Fruit fly (Drosophila melanogaster) whole organism, embryonic: ENCODE measurements around the gene CG7149.

Experiments
- CG10147 ChIP-seq: fragments of 200-800 bp; sonication (Bioruptor generic); optimal IDR thresholded peaks from 2 replicates; lab custom pipeline; 2019; ENCODE audit warnings: missing biosample characterization, mild to moderate bottlenecking, missing genetic modification characterization, moderate library complexity
- CG11093 ChIP-seq: fragments of 200-800 bp; sonication (Bioruptor generic); IDR thresholded peaks from 3 replicates; pipeline ENCODE4 v1.3.6; 2022; ENCODE audit warnings: missing biosample characterization, missing genetic modification characterization
- CG12071 ChIP-seq: fragments of 200-800 bp; sonication (Bioruptor generic); optimal IDR thresholded peaks from 3 replicates; lab custom pipeline; 2018; ENCODE audit warnings: missing biosample characterization, mild to moderate bottlenecking, missing genetic modification characterization
- CG12155 ChIP-seq: fragments of 200-800 bp; sonication (Bioruptor generic); optimal IDR thresholded peaks from 3 replicates; lab custom pipeline; 2016; ENCODE audit warnings: missing biosample characterization, missing genetic modification characterization
- CG13123 ChIP-seq: fragments of 200-800 bp; sonication (Bioruptor generic); optimal IDR thresholded peaks from 2 replicates; lab custom pipeline; 2016; ENCODE audit warnings: missing biosample characterization, missing genetic modification characterization
- CG14860 ChIP-seq: fragments of 200-800 bp; sonication (Bioruptor generic); IDR thresholded peaks from 3 replicates; pipeline ENCODE4 v1.3.6; 2022; ENCODE audit warnings: missing biosample characterization, missing genetic modification characterization; ENCODE audit not compliant: partially characterized antibody
- CG14965 ChIP-seq: fragments of 200-800 bp; sonication (Bioruptor generic); optimal IDR thresholded peaks from 2 replicates; lab custom pipeline; 2016; ENCODE audit warnings: missing biosample characterization, missing genetic modification characterization, borderline replicate concordance
- CG16779 ChIP-seq: fragments of 200-800 bp; sonication (Bioruptor generic); IDR thresholded peaks from 2 replicates; pipeline ENCODE4 v1.3.6; 2022; ENCODE audit warnings: missing biosample characterization, missing genetic modification characterization
- CG31224 ChIP-seq: fragments of 200-800 bp; sonication (Bioruptor generic); IDR thresholded peaks from 2 replicates; pipeline ENCODE4 v1.3.6; 2022; ENCODE audit warnings: missing biosample characterization, missing genetic modification characterization
- CG3163 ChIP-seq: fragments of 200-800 bp; sonication (Bioruptor generic); optimal IDR thresholded peaks from 3 replicates; lab custom pipeline; 2016; ENCODE audit warnings: missing biosample characterization, missing genetic modification characterization
- CG34376 ChIP-seq: fragments of 200-800 bp; sonication (Bioruptor generic); optimal IDR thresholded peaks from 2 replicates; lab custom pipeline; 2018; ENCODE audit warnings: missing biosample characterization, mild to moderate bottlenecking, missing genetic modification characterization
- CG34422 ChIP-seq: fragments of 200-800 bp; sonication (Bioruptor generic); IDR thresholded peaks from 3 replicates; pipeline ENCODE4 v1.3.6; 2022; ENCODE audit warnings: missing biosample characterization, missing genetic modification characterization
- CG3847 ChIP-seq: fragments of 200-800 bp; sonication (Bioruptor generic); IDR thresholded peaks from 2 replicates; pipeline ENCODE4 v1.3.6; 2022; ENCODE audit warnings: missing biosample characterization, missing genetic modification characterization
- CG43689 ChIP-seq: fragments of 200-800 bp; sonication (Bioruptor generic); IDR thresholded peaks from 2 replicates; pipeline ENCODE4 v1.3.6; 2022; ENCODE audit warnings: missing biosample characterization, missing genetic modification characterization
- CG4820 ChIP-seq: fragments of 200-800 bp; sonication (Bioruptor generic); optimal IDR thresholded peaks from 3 replicates; lab custom pipeline; 2016; ENCODE audit warnings: missing biosample characterization, missing genetic modification characterization
- CG6175 ChIP-seq: fragments of 200-800 bp; sonication (Bioruptor generic); IDR thresholded peaks from 3 replicates; pipeline ENCODE4 v1.3.6; 2022; ENCODE audit warnings: missing biosample characterization, missing genetic modification characterization
- CG7928 ChIP-seq: fragments of 200-800 bp; sonication (Bioruptor generic); optimal IDR thresholded peaks from 2 replicates; lab custom pipeline; 2017; ENCODE audit warnings: missing biosample characterization, mild to moderate bottlenecking, missing genetic modification characterization
- CG8290 ChIP-seq, 3 experiments: fragments of 200-800 bp; sonication (Bioruptor generic); optimal IDR thresholded peaks; 2 replicates each; lab custom pipeline; 2016 to 2019; ENCODE audit warnings: missing biosample characterization in 3 of 3, missing genetic modification characterization in 3 of 3, mild to moderate bottlenecking in 2 of 3, moderate library complexity in 1 of 3
- D ChIP-seq, 2 experiments: fragments of 200-800 bp in 1 of 2; fragments of >200 bp in 1 of 2; sonication (Bioruptor generic) in 1 of 2; optimal IDR thresholded peaks; 2 replicates in 1 of 2; 3 replicates in 1 of 2; lab custom pipeline; 2017; ENCODE audit warnings: mild to moderate bottlenecking in 1 of 2, missing biosample characterization in 1 of 2, missing genetic modification characterization in 1 of 2, missing genetic modification reagents in 1 of 2
- E2f1 ChIP-seq: fragments of 200-800 bp; sonication (Bioruptor generic); IDR thresholded peaks from 2 replicates; pipeline ENCODE4 v1.3.6; 2022; ENCODE audit warnings: missing biosample characterization, missing genetic modification characterization
- HLH54F ChIP-seq: fragments of 200-800 bp; sonication (Bioruptor generic); optimal IDR thresholded peaks from 3 replicates; lab custom pipeline; 2016; ENCODE audit warnings: missing biosample characterization, missing genetic modification characterization
- HmgD ChIP-seq: fragments of 200-800 bp; sonication (Bioruptor generic); optimal IDR thresholded peaks from 3 replicates; lab custom pipeline; 2016; ENCODE audit warnings: missing biosample characterization, missing genetic modification characterization
- Hmx ChIP-seq: fragments of 200-800 bp; sonication (Bioruptor generic); optimal IDR thresholded peaks from 2 replicates; lab custom pipeline; 2016; ENCODE audit warnings: missing biosample characterization, missing genetic modification characterization
- MESR4 ChIP-seq: fragments of 200-800 bp; sonication (Bioruptor generic); optimal IDR thresholded peaks from 2 replicates; lab custom pipeline; 2018; ENCODE audit warnings: missing biosample characterization, mild to moderate bottlenecking, missing genetic modification characterization, moderate library complexity
- Med ChIP-seq: fragments of 200-800 bp; sonication (Bioruptor generic); peaks from one replicate; lab custom pipeline; 2016; ENCODE audit warnings: missing biosample characterization, missing genetic modification characterization, mild to moderate bottlenecking, inconsistent platforms, moderate library complexity
- Myb ChIP-seq: fragments of 200-800 bp; sonication (Bioruptor generic); optimal IDR thresholded peaks from 2 replicates; lab custom pipeline; 2016; ENCODE audit warnings: missing biosample characterization, missing genetic modification characterization
- NK7.1 ChIP-seq: fragments of 200-800 bp; sonication (Bioruptor generic); optimal IDR thresholded peaks from 3 replicates; lab custom pipeline; 2016; ENCODE audit warnings: missing biosample characterization, missing genetic modification characterization
- Ravus ChIP-seq: fragments of 200-800 bp; sonication (Bioruptor generic); IDR thresholded peaks from 2 replicates; pipeline ENCODE4 v1.3.6; 2022; ENCODE audit warnings: missing biosample characterization, missing genetic modification characterization
- Side ChIP-seq: fragments of 200-800 bp; sonication (Bioruptor generic); optimal IDR thresholded peaks from 2 replicates; lab custom pipeline; 2016; ENCODE audit warnings: missing biosample characterization, missing genetic modification characterization
- Sox100B ChIP-seq: fragments of 200-800 bp; sonication (Bioruptor generic); optimal IDR thresholded peaks from 3 replicates; lab custom pipeline; 2018; ENCODE audit warnings: missing biosample characterization, mild to moderate bottlenecking, missing genetic modification characterization
- Stat92E ChIP-seq, 3 experiments: fragments of >200 bp in 2 of 3; fragments of 200-800 bp in 1 of 3; sonication (Bioruptor generic) in 1 of 3; optimal IDR thresholded peaks; 2 replicates each; lab custom pipeline; 2017 to 2019; ENCODE audit warnings: missing biosample characterization in 3 of 3, missing genetic modification characterization in 3 of 3, mild to moderate bottlenecking in 1 of 3, moderate library complexity in 1 of 3
- ato ChIP-seq: fragments of 200-800 bp; sonication (Bioruptor generic); IDR thresholded peaks from 2 replicates; pipeline ENCODE4 v1.3.6; 2022; ENCODE audit warnings: missing biosample characterization, missing genetic modification characterization; ENCODE audit not compliant: partially characterized antibody
- bigmax ChIP-seq: fragments of 200-800 bp; sonication (Bioruptor generic); optimal IDR thresholded peaks from 2 replicates; lab custom pipeline; 2018; ENCODE audit warnings: missing biosample characterization, mild to moderate bottlenecking, missing genetic modification characterization
- cad ChIP-seq: fragments of >200 bp; optimal IDR thresholded peaks from 2 replicates; lab custom pipeline; 2017; ENCODE audit warnings: missing biosample characterization, missing genetic modification characterization
- danr ChIP-seq: fragments of 200-800 bp; sonication (Bioruptor generic); IDR thresholded peaks from 2 replicates; pipeline ENCODE4 v1.3.6; 2022; ENCODE audit warnings: missing biosample characterization, missing genetic modification characterization
- dm ChIP-seq: fragments of 200-800 bp; sonication (Bioruptor generic); optimal IDR thresholded peaks from 3 replicates; lab custom pipeline; 2016; ENCODE audit warnings: missing biosample characterization, missing genetic modification characterization
- fd102C ChIP-seq: fragments of 200-800 bp; sonication (Bioruptor generic); optimal IDR thresholded peaks from 2 replicates; lab custom pipeline; 2018; ENCODE audit warnings: missing biosample characterization, mild to moderate bottlenecking, missing genetic modification characterization, moderate library complexity
- fru ChIP-seq: fragments of >200 bp; optimal IDR thresholded peaks from 2 replicates; lab custom pipeline; 2017
- gem ChIP-seq: fragments of 200-800 bp; sonication (Bioruptor generic); optimal IDR thresholded peaks from 2 replicates; lab custom pipeline; 2019; ENCODE audit warnings: missing biosample characterization, mild to moderate bottlenecking, missing genetic modification characterization, moderate library complexity
- kni ChIP-seq: fragments of 200-800 bp; sonication (Bioruptor generic); optimal IDR thresholded peaks from 3 replicates; lab custom pipeline; 2017; ENCODE audit warnings: mild to moderate bottlenecking, missing biosample characterization, missing genetic modification reagents, missing genetic modification characterization
- nom ChIP-seq: fragments of 200-800 bp; sonication (Bioruptor generic); optimal IDR thresholded peaks from 2 replicates; lab custom pipeline; 2017; ENCODE audit warnings: missing biosample characterization, missing genetic modification characterization, mild to moderate bottlenecking, moderate library complexity, missing genetic modification reagents
- pan ChIP-seq, 4 experiments: fragments of >200 bp in 3 of 4; fragments of 200-800 bp in 1 of 4; sonication (Bioruptor generic) in 1 of 4; optimal IDR thresholded peaks in 3 of 4; IDR thresholded peaks in 1 of 4; 2 replicates each; pipeline versions ENCODE4 v1.3.6 to Lab custom; 2017 to 2022; ENCODE audit warnings: missing biosample characterization in 2 of 4, missing genetic modification characterization in 2 of 4, mixed read lengths in 1 of 4
- sc ChIP-seq, 3 experiments: fragments of >200 bp in 2 of 3; fragments of 200-800 bp in 1 of 3; sonication (Bioruptor generic) in 1 of 3; optimal IDR thresholded peaks; 2 replicates in 2 of 3; 3 replicates in 1 of 3; lab custom pipeline; 2017; ENCODE audit warnings: mild to moderate bottlenecking in 1 of 3, missing biosample characterization in 1 of 3, missing genetic modification characterization in 1 of 3, missing genetic modification reagents in 1 of 3
- sima ChIP-seq: fragments of 200-800 bp; sonication (Bioruptor generic); optimal IDR thresholded peaks from 2 replicates; lab custom pipeline; 2016; ENCODE audit warnings: missing biosample characterization, missing genetic modification characterization
- sisA ChIP-seq: fragments of 200-800 bp; sonication (Bioruptor generic); IDR thresholded peaks from 2 replicates; pipeline ENCODE4 v1.3.6; 2022; ENCODE audit warnings: missing biosample characterization, missing genetic modification characterization
- sug ChIP-seq: fragments of 200-800 bp; optimal IDR thresholded peaks from 2 replicates; lab custom pipeline; 2019; ENCODE audit warnings: missing biosample characterization, mild to moderate bottlenecking, missing genetic modification characterization, moderate library complexity
- unpg ChIP-seq: fragments of 200-800 bp; sonication (Bioruptor generic); optimal IDR thresholded peaks from 3 replicates; lab custom pipeline; 2018; ENCODE audit warnings: missing biosample characterization, mild to moderate bottlenecking, missing genetic modification characterization, moderate library complexity

CG7149 gene

DNA sequence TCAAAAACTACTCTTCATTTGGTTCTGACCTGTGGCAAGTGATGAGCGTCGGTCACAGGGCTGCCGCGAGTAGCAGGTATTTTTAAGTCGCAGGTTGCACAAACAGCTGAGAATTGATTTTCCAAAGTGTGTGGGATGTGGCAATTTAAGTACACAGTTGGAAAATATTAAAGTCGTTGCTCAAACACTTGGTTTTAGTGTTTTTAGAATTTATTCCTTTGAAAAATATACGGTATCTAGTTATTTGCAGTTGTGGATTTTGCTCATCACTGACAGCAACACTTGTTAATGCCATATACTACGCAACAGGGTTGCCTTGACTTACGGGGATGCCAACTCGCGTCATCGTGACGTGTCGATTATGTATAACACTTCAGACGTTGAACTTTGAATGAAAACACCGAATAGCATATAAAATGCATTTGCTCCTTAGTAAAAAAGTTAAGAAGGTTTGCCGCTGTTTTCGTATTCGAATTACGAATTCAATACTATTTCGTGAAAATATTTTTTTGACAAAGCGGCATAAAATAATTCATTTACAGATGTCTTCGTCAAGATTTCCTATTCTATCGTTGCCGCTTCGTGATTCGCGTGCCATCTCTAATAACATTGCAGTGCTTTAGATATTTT lies 9.6 kb upstream of the CG7149 start, which contains the start of the genes Herp and r2d2 (continued):
- TF ChIP-seq CG6175 (GFP tag; lab: Robert Waterston, UW), result peak; percentile 84
- peak; percentile 77 for TF ChIP-seq fd102C (GFP tag; lab: Kevin White, UChicago)
- TF ChIP-seq gem (tag; lab: Kevin White, UChicago), result peak; percentile 93
- TF ChIP-seq sisA (GFP tag; lab: Robert Waterston, UW), result peak; percentile 90
- TF ChIP-seq sima, result peak; percentile 45
- TF ChIP-seq unpg (GFP tag; lab: Kevin White, UChicago), result peak; percentile 85
- peak; percentile 91 for TF ChIP-seq kni (GFP tag; lab: Kevin White, UChicago)
- peak; percentile 68 for TF ChIP-seq E2f1 (GFP tag; lab: Robert Waterston, UW)
- TF ChIP-seq cad, result no peak
- peak; percentile 87 for TF ChIP-seq CG12155 (GFP tag; lab: Kevin White, UChicago)
- peak; percentile 96 for TF ChIP-seq CG34376 (GFP tag; lab: Kevin White, UChicago)
- peak; percentile 58; the same call in 1 of the 3 replicates for TF ChIP-seq CG14860 (GFP tag; lab: Robert Waterston, UW)
- peak; percentile 13; the same call in 1 of the 2 replicates for TF ChIP-seq ato
- TF ChIP-seq nom, result peak; percentile 87
- peak; percentile 95 for TF ChIP-seq HLH54F (GFP tag; lab: Kevin White, UChicago)
- TF ChIP-seq CG13123, result peak; percentile 76
- TF ChIP-seq Stat92E (GFP tag; optimal IDR thresholded peaks at IDR 0.05; lab: Kevin White, UChicago), result peak in 1 of 3 experiments; percentile 66
- TF ChIP-seq sc (optimal IDR thresholded peaks at IDR 0.05; lab: Kevin White, UChicago), result no peak
- TF ChIP-seq sc (GFP tag; optimal IDR thresholded peaks at IDR 0.05; lab: Kevin White, UChicago), result peak; percentile 58
- peak; percentile 84 for TF ChIP-seq CG12071 (GFP tag; lab: Kevin White, UChicago)
- peak; percentile 92 for TF ChIP-seq CG3847 (GFP tag; lab: Robert Waterston, UW)
- TF ChIP-seq danr, result peak; percentile 71
- TF ChIP-seq Sox100B (GFP tag; lab: Kevin White, UChicago), result peak; percentile 84
- TF ChIP-seq CG34422 (GFP tag; lab: Robert Waterston, UW), result peak; percentile 92
- peak; percentile 3 for TF ChIP-seq MESR4 (GFP tag; lab: Kevin White, UChicago)
- peak; percentile 91 for TF ChIP-seq CG4820 (GFP tag; lab: Kevin White, UChicago)
- peak; percentile 91 for TF ChIP-seq NK7.1
- peak; percentile 97 for TF ChIP-seq HmgD (GFP tag; lab: Kevin White, UChicago)
- TF ChIP-seq CG7928, result peak; percentile 79
- TF ChIP-seq CG14965, result peak; percentile 54
- TF ChIP-seq Side (GFP tag; lab: Kevin White, UChicago), result peak; percentile 94
- TF ChIP-seq D (optimal IDR thresholded peaks at IDR 0.05; lab: Kevin White, UChicago), result no peak
- TF ChIP-seq D (GFP tag; optimal IDR thresholded peaks at IDR 0.05; lab: Kevin White, UChicago), result peak; percentile 82
- TF ChIP-seq CG43689 (GFP tag; lab: Robert Waterston, UW), result peak; percentile 41; the same call in 1 of the 2 replicates
- no peak for TF ChIP-seq bigmax (GFP tag; lab: Kevin White, UChicago)
- TF ChIP-seq fru (lab: Kevin White, UChicago), result no peak
- TF ChIP-seq CG3163 (GFP tag; lab: Kevin White, UChicago), result peak; percentile 82
- TF ChIP-seq sug (tag; lab: Kevin White, UChicago), result peak; percentile 95
- peak; percentile 93 for TF ChIP-seq dm (GFP tag; lab: Kevin White, UChicago)
- peak; percentile 85; the same call in 2 of the 3 replicates for TF ChIP-seq CG11093
- TF ChIP-seq CG10147 (GFP tag; lab: Kevin White, UChicago), result peak; percentile 86
- peak; percentile 82 for TF ChIP-seq CG8290 (GFP tag; optimal IDR thresholded peaks at IDR 0.05; lab: Kevin White, UChicago)
- peak; percentile 45 to 90 for TF ChIP-seq CG8290 (tag; optimal IDR thresholded peaks at IDR 0.05; lab: Kevin White, UChicago)
- TF ChIP-seq Ravus (GFP tag; lab: Robert Waterston, UW), result peak; percentile 63
- TF ChIP-seq CG31224 (GFP tag; lab: Robert Waterston, UW), result peak; percentile 81
- peak; percentile 99 for TF ChIP-seq Med
- TF ChIP-seq Hmx (GFP tag; lab: Kevin White, UChicago), result peak; percentile 83
- TF ChIP-seq Myb, result peak; percentile 89
- no peak for TF ChIP-seq pan (optimal IDR thresholded peaks at IDR 0.05; lab: Kevin White, UChicago)
- peak in 1 of 2 experiments; percentile 84 for TF ChIP-seq pan (GFP tag; optimal IDR thresholded peaks at IDR 0.05 in 1 of 2, IDR thresholded peaks at IDR 0.05 in 1 of 2)
- TF ChIP-seq CG16779 (GFP tag; lab: Robert Waterston, UW), result no peak
